Fruit fly (Drosophila melanogaster) Kc167 (cell line): Measurements from ENCODE around the gene PGAP2.

ENCODE experiments used
- Myc ChIP-seq: fragments of >200 bp; optimal IDR thresholded peaks from 2 replicates; lab custom pipeline; 2017; ENCODE audit warnings: missing external identifiers
- Sin3A ChIP-seq: fragments of >200 bp; optimal IDR thresholded peaks from 2 replicates; lab custom pipeline; 2018; ENCODE audit warnings: missing external identifiers
- h ChIP-seq: fragments of >200 bp; optimal IDR thresholded peaks from 3 replicates; lab custom pipeline; 2018; ENCODE audit warnings: missing external identifiers
- insv ChIP-seq: fragments of >200 bp; optimal IDR thresholded peaks from 3 replicates; lab custom pipeline; 2018; ENCODE audit warnings: missing external identifiers
- psq ChIP-seq: fragments of >200 bp; optimal IDR thresholded peaks from 2 replicates; lab custom pipeline; 2017; ENCODE audit warnings: missing external identifiers
- ttk ChIP-seq: sonication (Bioruptor generic); optimal IDR thresholded peaks from 2 replicates; lab custom pipeline; 2017; ENCODE audit warnings: missing external identifiers

PGAP2 gene

dm6 chr2L:776236-776635, 43.1 kb downstream of the PGAP2 start, which contains the start of gene CG13946:
Gene CG13946, plus strand, starts transcription at chr2L:776536.
- TF ChIP-seq Myc (lab: Kevin White, UChicago) (no peak), h (lab: Kevin White, UChicago) (no peak), insv (no peak), ttk (lab: Kevin White, UChicago) (no peak), psq (lab: Kevin White, UChicago) (no peak), Sin3A (lab: Kevin White, UChicago) (no peak)

- TF ChIP-seq Sin3A (lab: Kevin White, UChicago) (no peak), psq (lab: Kevin White, UChicago) (no peak), ttk (lab: Kevin White, UChicago) (no peak), insv (no peak), Myc (lab: Kevin White, UChicago) (no peak), h (lab: Kevin White, UChicago) (no peak)
These were observed 46.1 kb downstream of the PGAP2 start, which contains the start of gene CG12506 for dm6 chr2L:773247-773646. Gene CG12506, plus strand, starts transcription at chr2L:773547.
